Worm (Caenorhabditis elegans) whole organism, early embryonic: ENCODE measurements around the gene ttyh-1.

Experiments
- aly-1 ChIP-seq: sonication (generic microtip); optimal IDR thresholded peaks from 2 replicates; lab custom pipeline; 2016; ENCODE audit warnings: missing genetic modification characterization, missing compliant biosample characterization
- ama-1 ChIP-seq: fragments of 150-350 bp; optimal IDR thresholded peaks from 2 replicates; lab custom pipeline; 2014
- ceh-13 ChIP-seq: fragments of 200-800 bp; sonication (Bioruptor generic); optimal IDR thresholded peaks from 2 replicates; lab custom pipeline; 2018; ENCODE audit warnings: mild to moderate bottlenecking, missing genetic modification characterization, missing compliant biosample characterization
- ets-7 ChIP-seq: sonication (generic microtip); optimal IDR thresholded peaks from 2 replicates; lab custom pipeline; 2016; ENCODE audit warnings: missing genotype, missing genetic modification characterization, missing compliant biosample characterization
- flt-1 ChIP-seq: fragments of 200-800 bp; sonication (Bioruptor generic); IDR thresholded peaks from 2 replicates; pipeline ENCODE4 v1.3.6; 2022; ENCODE audit warnings: missing genetic modification characterization, missing compliant biosample characterization
- pes-1 ChIP-seq: fragments of 200-800 bp; sonication (Bioruptor generic); IDR thresholded peaks from 2 replicates; pipeline ENCODE4 v1.3.6; 2022; ENCODE audit warnings: missing genetic modification reagents, missing genetic modification characterization, missing compliant biosample characterization
- tbx-11 ChIP-seq: fragments of 200-800 bp; sonication (Bioruptor generic); IDR thresholded peaks from 2 replicates; pipeline ENCODE4 v1.3.6; 2022; ENCODE audit warnings: missing genetic modification characterization, missing compliant biosample characterization
- tbx-37 ChIP-seq: fragments of 200-800 bp; sonication (Bioruptor generic); conservative IDR thresholded peaks from 2 replicates; pipeline ENCODE4 v1.3.6; 2022; ENCODE audit warnings: missing genetic modification reagents, missing genetic modification characterization, missing compliant biosample characterization

- TF ChIP-seq pes-1 = no peak
- no peak for TF ChIP-seq tbx-37 (GFP tag; lab: Robert Waterston, UW)
- no peak for TF ChIP-seq aly-1 (tag; lab: Kevin White, UChicago)
- no peak for TF ChIP-seq ceh-13 (GFP tag; lab: Kevin White, UChicago)
- TF ChIP-seq tbx-11 = no peak
- no peak for TF ChIP-seq ama-1 (lab: Kevin White, UChicago)
- no peak for TF ChIP-seq ets-7
- TF ChIP-seq flt-1 (GFP tag; lab: Robert Waterston, UW) = no peak
Observed at ce11 chrX:11326827-11327226, 41.7 kb upstream of the ttyh-1 start, which contains the start of gene ZK455.5.
